Worm (Caenorhabditis elegans) whole organism, late embryonic: Measurements from ENCODE around the gene txt-19.
A peak's percentile ranks its signal among the peaks of the same experiment; 100 is the strongest.

Experiments used
- C08G9.2 ChIP-seq: sonication (generic microtip); optimal IDR thresholded peaks from 2 replicates; lab custom pipeline; 2016; ENCODE audit warnings: mild to moderate bottlenecking, missing genetic modification characterization, moderate library complexity, missing compliant biosample characterization
- C38D4.7 ChIP-seq: fragments of 200-800 bp; sonication (Bioruptor generic); optimal IDR thresholded peaks from 2 replicates; lab custom pipeline; 2018; ENCODE audit warnings: mild to moderate bottlenecking, missing genetic modification characterization, moderate library complexity, missing compliant biosample characterization
- F13H6.1 ChIP-seq: sonication (generic microtip); optimal IDR thresholded peaks from 2 replicates; lab custom pipeline; 2016; ENCODE audit warnings: missing genetic modification characterization, missing compliant biosample characterization
- K09A11.1 ChIP-seq: sonication (generic microtip); optimal IDR thresholded peaks from 2 replicates; lab custom pipeline; 2017; ENCODE audit warnings: antibody characterized with exemption, mild to moderate bottlenecking, missing genetic modification characterization, missing compliant biosample characterization; ENCODE audit not compliant: insufficient read depth
- T23F11.4 ChIP-seq: fragments of 200-800 bp; sonication (Bioruptor generic); optimal IDR thresholded peaks from 2 replicates; lab custom pipeline; 2018; ENCODE audit warnings: mild to moderate bottlenecking, missing genetic modification characterization, missing compliant biosample characterization
- ahr-1 ChIP-seq: sonication (generic microtip); optimal IDR thresholded peaks from 2 replicates; lab custom pipeline; 2016; ENCODE audit warnings: missing genetic modification characterization, missing compliant biosample characterization
- ama-1 ChIP-seq: fragments of 150-350 bp; optimal IDR thresholded peaks from 2 replicates; lab custom pipeline; 2014
- ceh-14 ChIP-seq: sonication (generic microtip); optimal IDR thresholded peaks from 2 replicates; lab custom pipeline; 2016; ENCODE audit warnings: missing genotype, missing genetic modification characterization, missing compliant biosample characterization
- ceh-19 ChIP-seq: fragments of 200-800 bp; sonication (Bioruptor generic); optimal IDR thresholded peaks from 2 replicates; lab custom pipeline; 2018; ENCODE audit warnings: mild to moderate bottlenecking, missing genetic modification characterization, missing compliant biosample characterization
- ceh-22 ChIP-seq: sonication (generic microtip); optimal IDR thresholded peaks from 2 replicates; lab custom pipeline; 2017; ENCODE audit warnings: missing biosample characterization, missing genetic modification characterization
- ceh-30 ChIP-seq: fragments of 150-350 bp; optimal IDR thresholded peaks from 2 replicates; lab custom pipeline; 2014; ENCODE audit warnings: missing biosample characterization, missing genetic modification characterization
- ceh-31 ChIP-seq: sonication (generic microtip); optimal IDR thresholded peaks from 2 replicates; lab custom pipeline; 2016; ENCODE audit warnings: missing genetic modification characterization, missing compliant biosample characterization
- ceh-45 ChIP-seq: fragments of 200-800 bp; sonication (Bioruptor generic); IDR thresholded peaks from 2 replicates; pipeline ENCODE4 v1.3.6; 2022; ENCODE audit warnings: missing genetic modification reagents, missing genetic modification characterization, missing compliant biosample characterization
- ceh-6 ChIP-seq: fragments of 200-800 bp; sonication (Bioruptor generic); optimal IDR thresholded peaks from 2 replicates; lab custom pipeline; 2018; ENCODE audit warnings: mild to moderate bottlenecking, missing genetic modification characterization, missing compliant biosample characterization
- ceh-9 ChIP-seq: sonication (generic microtip); optimal IDR thresholded peaks from 2 replicates; lab custom pipeline; 2016; ENCODE audit warnings: mild to moderate bottlenecking, missing genetic modification characterization, inconsistent platforms, missing compliant biosample characterization
- dmd-4 ChIP-seq: sonication (generic microtip); optimal IDR thresholded peaks from 2 replicates; lab custom pipeline; 2016; ENCODE audit warnings: borderline replicate concordance, missing genetic modification characterization, missing compliant biosample characterization
- dve-1 ChIP-seq: sonication (generic microtip); optimal IDR thresholded peaks from 2 replicates; lab custom pipeline; 2017; ENCODE audit warnings: antibody characterized with exemption, mild to moderate bottlenecking, missing genetic modification characterization, missing compliant biosample characterization
- elt-2 ChIP-seq: sonication (generic microtip); optimal IDR thresholded peaks from 2 replicates; lab custom pipeline; 2016; ENCODE audit warnings: missing genetic modification reagents, missing genetic modification characterization, missing compliant biosample characterization
- elt-4 ChIP-seq: sonication (generic microtip); optimal IDR thresholded peaks from 2 replicates; lab custom pipeline; 2016; ENCODE audit warnings: missing genetic modification characterization, missing compliant biosample characterization
- eyg-1 ChIP-seq: sonication (generic microtip); optimal IDR thresholded peaks from 2 replicates; lab custom pipeline; 2016; ENCODE audit warnings: missing genotype, missing genetic modification characterization, missing compliant biosample characterization
- fkh-6 ChIP-seq: sonication (generic microtip); optimal IDR thresholded peaks from 2 replicates; lab custom pipeline; 2016; ENCODE audit warnings: missing genetic modification characterization, missing compliant biosample characterization
- hlh-15 ChIP-seq: sonication (generic microtip); optimal IDR thresholded peaks from 2 replicates; lab custom pipeline; 2016; ENCODE audit warnings: missing genetic modification characterization, missing compliant biosample characterization
- hlh-8 ChIP-seq: sonication (generic microtip); optimal IDR thresholded peaks from 2 replicates; lab custom pipeline; 2016; ENCODE audit warnings: missing genotype, missing genetic modification characterization, missing compliant biosample characterization
- lim-6 ChIP-seq: sonication (generic microtip); optimal IDR thresholded peaks from 2 replicates; lab custom pipeline; 2016; ENCODE audit warnings: missing genetic modification characterization, missing compliant biosample characterization
- lin-11 ChIP-seq: fragments of 200-800 bp; sonication (Bioruptor generic); optimal IDR thresholded peaks from 2 replicates; lab custom pipeline; 2018; ENCODE audit warnings: mild to moderate bottlenecking, missing genetic modification characterization, missing compliant biosample characterization
- madf-2 ChIP-seq: sonication (generic microtip); optimal IDR thresholded peaks from 2 replicates; lab custom pipeline; 2017; ENCODE audit warnings: missing genetic modification characterization, missing compliant biosample characterization
- mec-3 ChIP-seq: sonication (generic microtip); optimal IDR thresholded peaks from 2 replicates; lab custom pipeline; 2016; ENCODE audit warnings: borderline replicate concordance, missing genetic modification characterization, missing compliant biosample characterization
- npax-4 ChIP-seq: sonication (generic microtip); optimal IDR thresholded peaks from 2 replicates; lab custom pipeline; 2016; ENCODE audit warnings: missing genetic modification characterization, missing compliant biosample characterization
- pha-2 ChIP-seq: sonication (generic microtip); optimal IDR thresholded peaks from 2 replicates; lab custom pipeline; 2017; ENCODE audit warnings: mild to moderate bottlenecking, missing genetic modification characterization, missing compliant biosample characterization
- pha-4 ChIP-seq: fragments of 150-350 bp; optimal IDR thresholded peaks from 2 replicates; lab custom pipeline; 2018; ENCODE audit warnings: missing biosample characterization, missing genetic modification reagents, missing genetic modification characterization
- pqm-1 ChIP-seq: sonication (generic microtip); optimal IDR thresholded peaks from 2 replicates; lab custom pipeline; 2016; ENCODE audit warnings: missing genetic modification characterization, missing compliant biosample characterization
- pros-1 ChIP-seq: fragments of 150-350 bp; optimal IDR thresholded peaks from 2 replicates; lab custom pipeline; 2014; ENCODE audit warnings: missing biosample characterization, missing genetic modification reagents, missing genetic modification characterization
- ref-2 ChIP-seq: sonication (generic microtip); optimal IDR thresholded peaks from 2 replicates; lab custom pipeline; 2016; ENCODE audit warnings: missing genetic modification characterization, missing compliant biosample characterization
- sdc-2 ChIP-seq: sonication (generic microtip); optimal IDR thresholded peaks from 2 replicates; lab custom pipeline; 2016; ENCODE audit warnings: missing genotype, missing genetic modification characterization, missing compliant biosample characterization
- sox-2 ChIP-seq: fragments of 200-800 bp; sonication (Bioruptor generic); IDR thresholded peaks from 2 replicates; pipeline ENCODE4 v1.3.6; 2022; ENCODE audit warnings: missing genetic modification reagents, missing genetic modification characterization, missing compliant biosample characterization
- syd-9 ChIP-seq: sonication (generic microtip); optimal IDR thresholded peaks from 2 replicates; lab custom pipeline; 2016; ENCODE audit warnings: mild to moderate bottlenecking, missing genetic modification characterization, moderate library complexity, missing compliant biosample characterization
- tbx-2 ChIP-seq: sonication (generic microtip); optimal IDR thresholded peaks from 2 replicates; lab custom pipeline; 2016; ENCODE audit warnings: missing genetic modification characterization, missing compliant biosample characterization
- tbx-7 ChIP-seq: sonication (generic microtip); optimal IDR thresholded peaks from 2 replicates; lab custom pipeline; 2016; ENCODE audit warnings: missing genotype, missing genetic modification characterization, missing compliant biosample characterization
- ttx-3 ChIP-seq: sonication (generic microtip); optimal IDR thresholded peaks from 2 replicates; lab custom pipeline; 2016; ENCODE audit warnings: missing genetic modification reagents, missing genetic modification characterization, missing compliant biosample characterization
- unc-42 ChIP-seq: sonication (generic microtip); optimal IDR thresholded peaks from 2 replicates; lab custom pipeline; 2016; ENCODE audit warnings: missing genotype, missing genetic modification characterization, missing compliant biosample characterization
- unc-55 ChIP-seq: sonication (generic microtip); optimal IDR thresholded peaks from 2 replicates; lab custom pipeline; 2017; ENCODE audit warnings: missing biosample characterization, missing genetic modification reagents, missing genetic modification characterization
- ztf-16 ChIP-seq: sonication (generic microtip); optimal IDR thresholded peaks from 2 replicates; lab custom pipeline; 2017; ENCODE audit warnings: missing genetic modification characterization, missing compliant biosample characterization

The txt-19 gene

ce11 chrIV:12886012-12886411, 40.3 kb downstream of the txt-19 start:
- TF ChIP-seq elt-4 (tag; lab: Kevin White, UChicago): no peak
- no peak for TF ChIP-seq ceh-31
- TF ChIP-seq unc-55 (GFP tag; lab: Kevin White, UChicago): no peak
- no peak for TF ChIP-seq lim-6
- no peak for TF ChIP-seq elt-2
- TF ChIP-seq pha-2: no peak
- no peak for TF ChIP-seq lin-11 (tag; lab: Kevin White, UChicago)
- no peak for TF ChIP-seq mec-3 (tag; lab: Kevin White, UChicago)
- TF ChIP-seq ceh-45 (GFP tag; lab: Robert Waterston, UW): no peak
- TF ChIP-seq hlh-15 (tag; lab: Kevin White, UChicago): no peak
- no peak for TF ChIP-seq ref-2 (tag; lab: Kevin White, UChicago)
- no peak for TF ChIP-seq ceh-22 (tag; lab: Kevin White, UChicago)
- TF ChIP-seq ama-1: no peak
- TF ChIP-seq ceh-30 (tag; lab: Kevin White, UChicago): no peak
- TF ChIP-seq eyg-1 (tag; lab: Kevin White, UChicago): no peak
- no peak for TF ChIP-seq T23F11.4 (GFP tag; lab: Kevin White, UChicago)
- TF ChIP-seq sox-2: no peak
- TF ChIP-seq pqm-1 (tag; lab: Kevin White, UChicago): no peak
- TF ChIP-seq, all 69 proteins: peak for 0

ce11 chrIV:12890445-12890844, 44.7 kb downstream of the txt-19 start, which contains the start of gene K08D8.6:
K08D8.6 (minus strand) TSS chrIV:12890508.
- TF ChIP-seq elt-2 (peak; percentile 4), ceh-14 (tag; lab: Kevin White, UChicago) (no peak)

- no peak for TF ChIP-seq unc-55 (GFP tag; lab: Kevin White, UChicago)
- TF ChIP-seq unc-42 (tag; lab: Kevin White, UChicago): no peak
- no peak for TF ChIP-seq F13H6.1 (tag; lab: Kevin White, UChicago)
- no peak for TF ChIP-seq ceh-19 (GFP tag; lab: Kevin White, UChicago)
- no peak for TF ChIP-seq elt-2
- TF ChIP-seq pros-1 (tag; lab: Kevin White, UChicago): no peak
- no peak for TF ChIP-seq tbx-2 (tag; lab: Kevin White, UChicago)
- no peak for TF ChIP-seq tbx-7 (tag; lab: Kevin White, UChicago)
- no peak for TF ChIP-seq sox-2
- no peak for TF ChIP-seq ztf-16 (tag; lab: Kevin White, UChicago)
- no peak for TF ChIP-seq dve-1
- TF ChIP-seq C08G9.2 (tag; lab: Kevin White, UChicago): no peak
- no peak for TF ChIP-seq dmd-4 (tag; lab: Kevin White, UChicago)
- no peak for TF ChIP-seq ceh-9 (tag; lab: Kevin White, UChicago)
Observed at ce11 chrIV:12891080-12891479, 45.4 kb downstream of the txt-19 start.

- TF ChIP-seq elt-4 (tag; lab: Kevin White, UChicago): no peak
- no peak for TF ChIP-seq syd-9 (tag; lab: Kevin White, UChicago)
- TF ChIP-seq fkh-6 (tag; lab: Kevin White, UChicago): no peak
- TF ChIP-seq pha-4: no peak
- TF ChIP-seq ttx-3 (tag; lab: Kevin White, UChicago): no peak
- no peak for TF ChIP-seq ceh-14 (tag; lab: Kevin White, UChicago)
- TF ChIP-seq npax-4 (tag; lab: Kevin White, UChicago): no peak
Observed at ce11 chrIV:12892194-12892593, 46.5 kb downstream of the txt-19 start, which contains the start of gene K08D8.1. K08D8.1 (plus strand) TSS chrIV:12892494.

- TF ChIP-seq lin-11 (tag; lab: Kevin White, UChicago) (no peak), pqm-1 (tag; lab: Kevin White, UChicago) (no peak), ahr-1 (no peak), sdc-2 (tag; lab: Kevin White, UChicago) (no peak), ztf-16 (tag; lab: Kevin White, UChicago) (no peak), madf-2 (tag; lab: Kevin White, UChicago) (no peak), tbx-7 (tag; lab: Kevin White, UChicago) (no peak), npax-4 (tag; lab: Kevin White, UChicago) (no peak), elt-2 (no peak), C38D4.7 (GFP tag; lab: Kevin White, UChicago) (no peak), hlh-8 (tag; lab: Kevin White, UChicago) (no peak), ceh-6 (no peak), ceh-14 (tag; lab: Kevin White, UChicago) (no peak), ceh-45 (GFP tag; lab: Robert Waterston, UW) (no peak), K09A11.1 (no peak), tbx-2 (tag; lab: Kevin White, UChicago) (no peak)
Observed at ce11 chrIV:12893166-12893565, 47.5 kb downstream of the txt-19 start, which contains the start of gene K08D8.12. K08D8.12 (plus strand) TSS chrIV:12893466.
